Worm (Caenorhabditis elegans) whole organism, midembryonic: ENCODE measurements around the gene F59A1.6.

Experiments used
- T22C8.4 ChIP-seq: fragments of 200-800 bp; sonication (Bioruptor generic); IDR thresholded peaks from 2 replicates; pipeline ENCODE4 v1.3.6; 2022; ENCODE audit warnings: missing genetic modification characterization, missing compliant biosample characterization
- cog-1 ChIP-seq: sonication (generic microtip); optimal IDR thresholded peaks from 2 replicates; lab custom pipeline; 2016; ENCODE audit warnings: missing genetic modification characterization, missing compliant biosample characterization
- flt-1 ChIP-seq: fragments of 200-800 bp; sonication (Bioruptor generic); IDR thresholded peaks from 2 replicates; pipeline ENCODE4 v1.3.6; 2022; ENCODE audit warnings: missing genetic modification characterization, missing compliant biosample characterization
- klf-2 ChIP-seq: fragments of 200-800 bp; sonication (Bioruptor generic); conservative IDR thresholded peaks from 2 replicates; pipeline ENCODE4 v1.3.6; 2022; ENCODE audit warnings: missing genetic modification reagents, missing genetic modification characterization, missing compliant biosample characterization
- med-1 ChIP-seq: sonication (generic microtip); optimal IDR thresholded peaks from 2 replicates; lab custom pipeline; 2017; ENCODE audit warnings: missing genetic modification characterization, mild to moderate bottlenecking, missing compliant biosample characterization, antibody characterized with exemption, missing genetic modification reagents; ENCODE audit not compliant: insufficient read depth
- ref-1 ChIP-seq: fragments of 200-800 bp; sonication (Bioruptor generic); conservative IDR thresholded peaks from 2 replicates; pipeline ENCODE4 v1.3.6; 2022; ENCODE audit warnings: missing genetic modification reagents, missing genetic modification characterization, missing compliant biosample characterization
- tab-1 ChIP-seq: fragments of 200-800 bp; sonication (Bioruptor generic); IDR thresholded peaks from 2 replicates; pipeline ENCODE4 v1.3.6; 2022; ENCODE audit warnings: missing genetic modification characterization, missing compliant biosample characterization
- ztf-23 ChIP-seq: fragments of 200-800 bp; sonication (Bioruptor generic); IDR thresholded peaks from 2 replicates; pipeline ENCODE4 v1.3.6; 2022; ENCODE audit warnings: missing genetic modification reagents, missing genetic modification characterization, missing compliant biosample characterization
- ztf-29 ChIP-seq: fragments of 200-800 bp; sonication (Bioruptor generic); IDR thresholded peaks from 2 replicates; pipeline ENCODE4 v1.3.6; 2022; ENCODE audit warnings: missing genetic modification reagents, missing genetic modification characterization, missing compliant biosample characterization

The F59A1.6 gene

DNA sequence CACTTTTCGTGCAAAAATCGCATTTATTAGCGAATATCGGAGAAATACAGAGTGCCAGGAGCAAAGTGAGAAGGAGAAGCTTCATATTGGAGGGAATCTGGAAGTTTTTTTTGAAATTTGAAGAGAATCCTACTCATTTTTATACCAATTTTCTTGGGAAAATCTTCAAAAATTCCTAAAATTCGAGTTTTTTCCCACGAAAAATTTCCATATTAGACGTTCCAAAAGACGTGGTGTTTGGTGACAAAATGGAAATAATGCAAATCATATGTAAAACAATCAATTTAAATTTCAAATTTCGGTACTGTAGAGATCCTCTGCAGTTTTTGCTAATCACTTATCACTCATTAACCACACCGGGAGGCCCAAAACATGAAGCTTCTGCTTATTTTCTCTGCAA, at the start of gene F59A1.6, which contains the start of gene F59A1.16:
F59A1.6 (plus strand) TSS at position 285 of the 400 bp plus-strand sequence.
F59A1.16 (minus strand) TSS at position 101 of the 400 bp plus-strand sequence.
- TF ChIP-seq T22C8.4 (GFP tag; lab: Robert Waterston, UW): no peak
- no peak for TF ChIP-seq med-1
- no peak for TF ChIP-seq flt-1 (GFP tag; lab: Robert Waterston, UW)
- no peak for TF ChIP-seq cog-1 (tag; lab: Kevin White, UChicago)
- TF ChIP-seq ref-1 (GFP tag; lab: Robert Waterston, UW): no peak
- TF ChIP-seq klf-2: no peak
- TF ChIP-seq ztf-23 (GFP tag; lab: Robert Waterston, UW): no peak
- TF ChIP-seq ztf-29 (GFP tag; lab: Robert Waterston, UW): no peak
- no peak for TF ChIP-seq tab-1 (GFP tag; lab: Robert Waterston, UW)

DNA sequence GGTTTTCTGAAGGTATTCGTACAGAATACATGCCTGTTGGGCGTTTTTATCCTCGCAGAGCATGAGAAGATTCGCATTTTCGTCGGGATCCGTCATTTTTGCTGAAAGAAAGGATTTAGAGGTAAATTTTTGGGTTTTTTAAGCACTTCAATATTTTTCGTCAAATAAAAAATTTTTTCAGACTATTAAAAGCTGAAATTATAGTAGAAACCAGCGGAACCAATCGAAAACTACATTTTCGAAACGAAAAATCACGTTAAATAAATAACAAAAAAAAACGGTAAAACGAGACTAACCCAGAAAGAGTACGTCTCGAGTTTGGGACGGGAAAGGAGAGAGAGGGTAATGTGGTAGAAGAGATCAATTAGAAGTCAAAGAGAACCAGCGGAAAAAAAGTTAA, 34.5 kb upstream of the F59A1.6 start, which contains the start of gene fbxa-192:
fbxa-192 (minus strand) TSS at position 101 of the 400 bp plus-strand sequence.
- TF ChIP-seq flt-1 (GFP tag; lab: Robert Waterston, UW): no peak
- no peak for TF ChIP-seq ztf-23 (GFP tag; lab: Robert Waterston, UW)
- no peak for TF ChIP-seq cog-1 (tag; lab: Kevin White, UChicago)
- TF ChIP-seq klf-2: no peak
- no peak for TF ChIP-seq T22C8.4 (GFP tag; lab: Robert Waterston, UW)
- TF ChIP-seq med-1: no peak
- TF ChIP-seq ref-1 (GFP tag; lab: Robert Waterston, UW): no peak

DNA sequence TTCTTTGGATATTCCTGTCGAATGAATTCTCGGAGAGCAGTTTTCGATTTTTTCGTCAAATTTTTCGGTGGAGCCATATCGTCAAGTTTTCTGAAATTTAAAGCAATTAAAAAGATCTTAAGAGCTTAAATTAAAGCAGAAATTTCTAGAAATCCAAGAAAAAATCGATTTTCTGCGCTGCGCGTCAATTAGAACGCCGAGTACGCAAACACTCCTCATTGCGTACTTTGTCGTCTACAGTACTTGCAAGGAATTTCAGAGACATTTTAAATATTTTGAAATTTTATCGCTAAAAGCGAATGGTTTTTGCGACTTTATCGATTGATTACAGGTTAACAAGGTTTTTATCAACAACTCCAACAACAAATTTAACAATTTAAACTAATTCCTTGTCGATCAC, 29.7 kb upstream of the F59A1.6 start:
- TF ChIP-seq ztf-29 (GFP tag; lab: Robert Waterston, UW) (no peak), flt-1 (GFP tag; lab: Robert Waterston, UW) (no peak), klf-2 (no peak), tab-1 (GFP tag; lab: Robert Waterston, UW) (no peak), T22C8.4 (GFP tag; lab: Robert Waterston, UW) (no peak), ref-1 (GFP tag; lab: Robert Waterston, UW) (no peak), med-1 (no peak)

DNA sequence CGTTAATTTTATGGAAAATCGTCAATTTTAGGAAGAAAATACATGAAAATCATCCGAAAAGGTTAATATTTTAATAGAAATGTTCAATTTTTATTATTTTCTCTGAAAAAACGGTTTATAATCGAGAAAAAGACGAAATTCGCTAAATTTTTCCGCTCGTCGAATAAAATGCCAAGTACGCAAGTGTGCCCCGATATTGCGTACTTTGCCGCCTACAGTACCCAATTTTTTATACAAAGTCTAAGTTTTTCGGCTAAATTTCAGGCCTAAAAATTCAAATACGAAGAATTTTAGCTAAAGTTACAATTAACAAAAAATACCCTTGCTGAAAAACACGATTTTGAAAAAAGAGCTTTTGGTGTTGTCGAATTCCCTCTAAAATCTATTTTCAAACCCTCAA, 26.1 kb upstream of the F59A1.6 start:
- TF ChIP-seq ztf-23 (GFP tag; lab: Robert Waterston, UW): no peak
- no peak for TF ChIP-seq T22C8.4 (GFP tag; lab: Robert Waterston, UW)

DNA sequence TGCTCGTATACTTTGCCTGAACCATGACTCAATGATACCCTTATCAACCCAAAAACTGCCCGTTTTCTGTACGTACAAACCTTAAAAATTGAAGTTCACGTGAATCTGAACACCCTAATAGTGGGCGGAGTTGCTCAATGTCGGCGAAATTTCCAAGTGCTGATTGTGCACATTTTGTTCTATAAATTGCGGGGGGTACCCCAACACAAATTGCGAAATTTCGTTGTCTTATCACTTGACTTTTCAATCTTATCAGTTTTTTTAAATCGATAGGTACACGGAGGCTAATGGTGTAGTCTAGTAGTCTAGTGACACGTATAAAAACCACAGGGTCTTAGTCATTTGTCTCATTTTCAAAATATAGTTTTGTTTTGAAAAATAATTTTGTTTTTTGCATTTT, 25.7 kb upstream of the F59A1.6 start, which contains the start of gene fbxa-108:
fbxa-108 (minus strand) TSS at position 158 of the 400 bp plus-strand sequence.
- TF ChIP-seq tab-1 (GFP tag; lab: Robert Waterston, UW) (no peak), T22C8.4 (GFP tag; lab: Robert Waterston, UW) (no peak), klf-2 (no peak), med-1 (no peak), ref-1 (GFP tag; lab: Robert Waterston, UW) (no peak), cog-1 (tag; lab: Kevin White, UChicago) (no peak), ztf-29 (GFP tag; lab: Robert Waterston, UW) (no peak), ztf-23 (GFP tag; lab: Robert Waterston, UW) (no peak), flt-1 (GFP tag; lab: Robert Waterston, UW) (no peak)

DNA sequence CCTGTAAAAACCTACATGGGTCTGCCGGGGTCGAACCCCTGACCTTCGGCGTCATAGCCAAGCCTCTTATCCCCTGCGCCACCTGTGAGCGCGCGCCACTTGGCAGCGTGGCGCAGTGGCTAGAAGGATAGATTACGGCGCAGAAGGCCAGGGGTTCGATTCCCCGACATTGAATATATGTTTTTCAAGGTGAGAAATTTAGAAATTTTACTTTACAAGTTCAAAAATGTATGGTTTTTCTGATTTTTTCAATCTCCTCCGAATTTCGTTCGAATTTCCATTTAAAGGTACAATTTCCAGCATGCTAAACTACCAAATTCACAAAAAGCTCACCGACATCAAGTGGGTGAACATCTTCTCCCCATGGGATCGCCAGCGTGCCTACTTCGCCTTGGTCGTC, 24.9 kb upstream of the F59A1.6 start, which contains the start of gene dgat-2:
dgat-2 (plus strand) TSS at position 301 of the 400 bp plus-strand sequence.
- TF ChIP-seq med-1 (no peak), cog-1 (tag; lab: Kevin White, UChicago) (no peak), tab-1 (GFP tag; lab: Robert Waterston, UW) (no peak), klf-2 (no peak), T22C8.4 (GFP tag; lab: Robert Waterston, UW) (no peak), ztf-29 (GFP tag; lab: Robert Waterston, UW) (no peak), flt-1 (GFP tag; lab: Robert Waterston, UW) (no peak), ref-1 (GFP tag; lab: Robert Waterston, UW) (no peak), ztf-23 (GFP tag; lab: Robert Waterston, UW) (no peak)

DNA sequence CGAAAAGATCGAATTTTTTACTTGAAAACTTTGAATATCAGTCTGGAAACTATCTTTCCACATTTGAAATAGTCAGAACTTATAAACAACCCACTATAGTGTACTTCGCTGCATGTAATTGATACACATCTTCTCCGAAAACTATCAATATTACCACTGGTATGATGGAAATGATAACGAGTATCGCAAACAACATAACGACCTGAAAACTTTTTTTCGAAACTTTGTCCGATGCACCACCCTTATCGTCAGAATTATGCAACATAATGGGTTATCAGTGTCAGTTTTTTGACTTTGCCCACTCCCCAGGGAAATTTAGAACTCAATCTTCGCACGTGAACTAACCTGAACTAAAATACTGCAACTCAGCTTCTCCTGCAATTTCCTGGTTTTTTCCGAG, 22.7 kb upstream of the F59A1.6 start:
- no peak for TF ChIP-seq klf-2
- no peak for TF ChIP-seq tab-1 (GFP tag; lab: Robert Waterston, UW)
- TF ChIP-seq flt-1 (GFP tag; lab: Robert Waterston, UW): no peak
- TF ChIP-seq ztf-29 (GFP tag; lab: Robert Waterston, UW): no peak
- TF ChIP-seq ref-1 (GFP tag; lab: Robert Waterston, UW): no peak
- TF ChIP-seq cog-1 (tag; lab: Kevin White, UChicago): no peak
- no peak for TF ChIP-seq med-1
- TF ChIP-seq T22C8.4 (GFP tag; lab: Robert Waterston, UW): no peak
- TF ChIP-seq ztf-23 (GFP tag; lab: Robert Waterston, UW): no peak

DNA sequence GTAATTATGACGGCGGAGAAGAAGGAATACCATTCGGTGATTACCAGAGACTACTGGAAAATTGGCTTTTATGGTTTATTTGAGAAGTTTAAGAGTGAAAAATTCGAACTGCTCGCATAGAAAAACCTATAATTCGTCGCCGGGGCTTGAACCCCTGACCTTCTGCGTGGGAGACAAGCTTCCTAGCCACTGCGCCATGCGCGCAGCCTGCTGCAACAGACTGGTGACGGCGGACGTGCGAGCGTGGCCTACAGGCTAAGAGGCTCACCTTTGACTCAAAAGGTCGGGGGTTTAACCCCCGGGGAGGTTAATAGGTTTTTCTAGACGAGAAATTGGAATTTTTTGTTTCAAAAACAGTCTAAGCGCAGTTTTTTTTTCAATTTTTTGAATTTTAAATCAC, 20.6 kb upstream of the F59A1.6 start:
- TF ChIP-seq med-1: no peak
- no peak for TF ChIP-seq klf-2
- TF ChIP-seq cog-1 (tag; lab: Kevin White, UChicago): no peak
- TF ChIP-seq ref-1 (GFP tag; lab: Robert Waterston, UW): no peak
- no peak for TF ChIP-seq ztf-23 (GFP tag; lab: Robert Waterston, UW)
- TF ChIP-seq flt-1 (GFP tag; lab: Robert Waterston, UW): no peak
- TF ChIP-seq T22C8.4 (GFP tag; lab: Robert Waterston, UW): no peak
- TF ChIP-seq tab-1 (GFP tag; lab: Robert Waterston, UW): no peak
- TF ChIP-seq ztf-29 (GFP tag; lab: Robert Waterston, UW): no peak

DNA sequence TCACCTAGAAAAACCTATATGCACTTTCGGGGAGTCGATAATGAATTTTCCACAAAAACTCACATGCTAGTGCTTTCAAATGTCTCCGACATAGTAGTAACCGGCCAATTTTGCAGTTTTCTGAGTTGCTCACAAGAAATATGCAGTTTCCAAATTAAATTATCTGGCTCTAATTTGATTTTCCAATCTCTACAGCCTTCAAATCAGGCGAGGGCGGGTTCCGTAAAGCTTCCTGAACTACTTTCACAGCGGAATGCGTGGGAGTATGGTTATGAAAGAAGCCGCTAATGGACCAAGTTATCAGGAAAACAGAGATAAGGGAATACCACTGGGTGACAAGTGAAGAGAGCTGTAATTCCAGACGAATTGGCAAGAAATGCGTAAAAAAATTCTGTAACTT, 19.0 kb upstream of the F59A1.6 start, which contains the start of gene F59A1.11:
F59A1.11 (minus strand) TSS at position 101 of the 400 bp plus-strand sequence.
- no peak for TF ChIP-seq tab-1 (GFP tag; lab: Robert Waterston, UW)
- no peak for TF ChIP-seq ztf-29 (GFP tag; lab: Robert Waterston, UW)
- TF ChIP-seq T22C8.4 (GFP tag; lab: Robert Waterston, UW): no peak
- TF ChIP-seq klf-2: no peak

DNA sequence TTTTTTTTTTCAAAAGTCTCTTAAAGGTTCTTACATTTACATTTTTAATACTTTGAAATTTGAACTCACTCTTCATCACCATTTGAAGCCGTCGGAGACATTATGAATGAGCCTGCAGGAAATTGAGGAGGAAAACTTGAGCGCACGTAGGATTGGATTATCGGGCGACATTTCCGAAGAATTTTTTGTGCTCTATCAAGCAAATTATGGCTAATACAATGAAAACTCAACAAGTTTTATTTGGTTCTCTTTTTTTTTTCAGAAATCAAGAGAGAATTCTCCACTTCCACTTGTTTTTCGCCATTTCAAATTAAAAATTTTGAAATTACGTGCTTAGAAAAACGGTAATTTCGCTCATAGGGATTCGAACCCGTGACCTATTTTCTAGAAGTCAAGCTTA, 17.3 kb upstream of the F59A1.6 start, which contains the start of gene F59A1.12:
F59A1.12 (minus strand) TSS at position 101 of the 400 bp plus-strand sequence.
- no peak for TF ChIP-seq tab-1 (GFP tag; lab: Robert Waterston, UW)
- TF ChIP-seq flt-1 (GFP tag; lab: Robert Waterston, UW): no peak
- TF ChIP-seq cog-1 (tag; lab: Kevin White, UChicago): no peak
- no peak for TF ChIP-seq ztf-23 (GFP tag; lab: Robert Waterston, UW)
- TF ChIP-seq T22C8.4 (GFP tag; lab: Robert Waterston, UW): no peak
- TF ChIP-seq ztf-29 (GFP tag; lab: Robert Waterston, UW): no peak
- no peak for TF ChIP-seq klf-2
- TF ChIP-seq med-1: no peak
- no peak for TF ChIP-seq ref-1 (GFP tag; lab: Robert Waterston, UW)
